Fruit fly (Drosophila melanogaster): Measurements from ENCODE around the gene CG43965.

Gene CG43965

dm6 chr3L:8725252-8725651 lies 322 bp downstream of the CG43965 start:
- TF ChIP-seq EcR (GFP tag; optimal IDR thresholded peaks at IDR 0.05) (no peak), CG8478 (optimal IDR thresholded peaks at IDR 0.05) (no peak), usp (GFP tag; optimal IDR thresholded peaks at IDR 0.05) (no peak), pan (optimal IDR thresholded peaks at IDR 0.05) (no peak), Dll (optimal IDR thresholded peaks at IDR 0.05) (no peak), psq (optimal IDR thresholded peaks at IDR 0.05) (no peak)

- TF ChIP-seq pan (optimal IDR thresholded peaks at IDR 0.05), result no peak
- TF ChIP-seq EcR (GFP tag; optimal IDR thresholded peaks at IDR 0.05), result no peak
- TF ChIP-seq Dll (optimal IDR thresholded peaks at IDR 0.05), result no peak
- TF ChIP-seq CG8478 (optimal IDR thresholded peaks at IDR 0.05), result no peak
- TF ChIP-seq usp (GFP tag; optimal IDR thresholded peaks at IDR 0.05), result no peak
- TF ChIP-seq psq (optimal IDR thresholded peaks at IDR 0.05), result no peak
These were observed 4.4 kb downstream of the CG43965 start, which contains the start of the genes CG32022 and CG6511 for dm6 chr3L:8721145-8721544. TSS of gene CG32022 (minus strand) at chr3L:8721272. TSS of gene CG6511 (plus strand) at chr3L:8721324.

- TF ChIP-seq psq (optimal IDR thresholded peaks at IDR 0.05), result no peak
- no peak for TF ChIP-seq usp (GFP tag; optimal IDR thresholded peaks at IDR 0.05)
These were observed 5.5 kb downstream of the CG43965 start, which contains the start of gene SrpRbeta for dm6 chr3L:8719990-8720559. TSS of gene SrpRbeta (minus strand) at chr3L:8720225.

- TF ChIP-seq usp (GFP tag; optimal IDR thresholded peaks at IDR 0.05), result no peak
- no peak for TF ChIP-seq psq (optimal IDR thresholded peaks at IDR 0.05)
- TF ChIP-seq CG8478 (optimal IDR thresholded peaks at IDR 0.05), result no peak
- no peak for TF ChIP-seq pan (optimal IDR thresholded peaks at IDR 0.05)
- TF ChIP-seq EcR (GFP tag; optimal IDR thresholded peaks at IDR 0.05), result no peak
- TF ChIP-seq Dll (optimal IDR thresholded peaks at IDR 0.05), result no peak
These were observed 7.0 kb downstream of the CG43965 start for dm6 chr3L:8718602-8719001.

dm6 chr3L:8716013-8716412 lies 9.6 kb downstream of the CG43965 start:
- TF ChIP-seq pan (optimal IDR thresholded peaks at IDR 0.05) (no peak), Dll (optimal IDR thresholded peaks at IDR 0.05) (peak; percentile 9)

- TF ChIP-seq pan (optimal IDR thresholded peaks at IDR 0.05) (no peak), Dll (optimal IDR thresholded peaks at IDR 0.05) (no peak), EcR (GFP tag; optimal IDR thresholded peaks at IDR 0.05) (no peak), usp (GFP tag; optimal IDR thresholded peaks at IDR 0.05) (no peak), psq (optimal IDR thresholded peaks at IDR 0.05) (no peak), CG8478 (optimal IDR thresholded peaks at IDR 0.05) (no peak)
These were observed 12.7 kb downstream of the CG43965 start for dm6 chr3L:8712913-8713312.

dm6 chr3L:8708856-8709255 lies 16.7 kb downstream of the CG43965 start:
- TF ChIP-seq Dll (optimal IDR thresholded peaks at IDR 0.05) (no peak), EcR (GFP tag; optimal IDR thresholded peaks at IDR 0.05) (no peak), psq (optimal IDR thresholded peaks at IDR 0.05) (no peak), usp (GFP tag; optimal IDR thresholded peaks at IDR 0.05) (no peak), pan (optimal IDR thresholded peaks at IDR 0.05) (no peak), CG8478 (optimal IDR thresholded peaks at IDR 0.05) (no peak)

dm6 chr3L:8707821-8708220 lies 17.8 kb downstream of the CG43965 start:
- no peak for TF ChIP-seq EcR (GFP tag; optimal IDR thresholded peaks at IDR 0.05)
- TF ChIP-seq psq (optimal IDR thresholded peaks at IDR 0.05), result no peak
- no peak for TF ChIP-seq CG8478 (optimal IDR thresholded peaks at IDR 0.05)
- TF ChIP-seq usp (GFP tag; optimal IDR thresholded peaks at IDR 0.05), result no peak
- no peak for TF ChIP-seq Dll (optimal IDR thresholded peaks at IDR 0.05)
- TF ChIP-seq pan (optimal IDR thresholded peaks at IDR 0.05), result no peak

dm6 chr3L:8707075-8707474 lies 18.5 kb downstream of the CG43965 start:
- TF ChIP-seq EcR (GFP tag; optimal IDR thresholded peaks at IDR 0.05), result no peak
- TF ChIP-seq CG8478 (optimal IDR thresholded peaks at IDR 0.05), result no peak
- TF ChIP-seq usp (GFP tag; optimal IDR thresholded peaks at IDR 0.05), result no peak
- no peak for TF ChIP-seq Dll (optimal IDR thresholded peaks at IDR 0.05)
- no peak for TF ChIP-seq psq (optimal IDR thresholded peaks at IDR 0.05)
- no peak for TF ChIP-seq pan (optimal IDR thresholded peaks at IDR 0.05)

dm6 chr3L:8704713-8705412 lies 20.7 kb downstream of the CG43965 start:
- TF ChIP-seq pan (optimal IDR thresholded peaks at IDR 0.05) (no peak), CG8478 (optimal IDR thresholded peaks at IDR 0.05) (no peak), EcR (GFP tag; optimal IDR thresholded peaks at IDR 0.05) (no peak), usp (GFP tag; optimal IDR thresholded peaks at IDR 0.05) (no peak), Dll (optimal IDR thresholded peaks at IDR 0.05) (no peak), psq (optimal IDR thresholded peaks at IDR 0.05) (no peak)

- TF ChIP-seq usp (GFP tag; optimal IDR thresholded peaks at IDR 0.05), result no peak
- no peak for TF ChIP-seq pan (optimal IDR thresholded peaks at IDR 0.05)
- TF ChIP-seq EcR (GFP tag; optimal IDR thresholded peaks at IDR 0.05), result no peak
- no peak for TF ChIP-seq CG8478 (optimal IDR thresholded peaks at IDR 0.05)
- TF ChIP-seq Dll (optimal IDR thresholded peaks at IDR 0.05), result no peak
- TF ChIP-seq psq (optimal IDR thresholded peaks at IDR 0.05), result no peak
These were observed 21.8 kb downstream of the CG43965 start for dm6 chr3L:8703707-8704236.

dm6 chr3L:8702448-8702847 lies 23.1 kb downstream of the CG43965 start:
- TF ChIP-seq pan (optimal IDR thresholded peaks at IDR 0.05) (no peak), usp (GFP tag; optimal IDR thresholded peaks at IDR 0.05) (no peak), Dll (optimal IDR thresholded peaks at IDR 0.05) (no peak), EcR (GFP tag; optimal IDR thresholded peaks at IDR 0.05) (no peak), CG8478 (optimal IDR thresholded peaks at IDR 0.05) (no peak), psq (optimal IDR thresholded peaks at IDR 0.05) (no peak)

Data from whole organism.